Worm (Caenorhabditis elegans): ENCODE measurements around the gene C17E7.9.

C17E7.9 gene

ce11 chrV:3927522-3927921 lies 36.9 kb upstream of the C17E7.9 start:
- TF ChIP-seq madf-5 (GFP tag; IDR thresholded peaks at IDR 0.05) (0 out of 4 replicates have a peak, but pooled peaks of 1 of the 2 experiments have one; percentile 8), F10B5.3 (tag; optimal IDR thresholded peaks at IDR 0.05) (no peak), lin-15B (tag; optimal IDR thresholded peaks at IDR 0.05) (no peak), set-16 (GFP tag; IDR thresholded peaks at IDR 0.05) (peak; percentile 92)

- TF ChIP-seq unc-62 (GFP tag; optimal IDR thresholded peaks at IDR 0.05 in 1 of 2) (peak in 1 of 2 experiments; percentile 97), unc-62 (tag; optimal IDR thresholded peaks at IDR 0.05) (no peak), Y75B8A.6 (GFP tag; IDR thresholded peaks at IDR 0.05) (no peak), Y105C5A.15 (GFP tag; IDR thresholded peaks at IDR 0.05) (no peak), rbr-2 (tag; optimal IDR thresholded peaks at IDR 0.05) (no peak), madf-5 (GFP tag; IDR thresholded peaks at IDR 0.05) (no peak), attf-4 (tag; optimal IDR thresholded peaks at IDR 0.05) (no peak), lin-1 (GFP tag; IDR thresholded peaks at IDR 0.05) (no peak)
Observed at ce11 chrV:3922547-3922946, 31.9 kb upstream of the C17E7.9 start.

DNA sequence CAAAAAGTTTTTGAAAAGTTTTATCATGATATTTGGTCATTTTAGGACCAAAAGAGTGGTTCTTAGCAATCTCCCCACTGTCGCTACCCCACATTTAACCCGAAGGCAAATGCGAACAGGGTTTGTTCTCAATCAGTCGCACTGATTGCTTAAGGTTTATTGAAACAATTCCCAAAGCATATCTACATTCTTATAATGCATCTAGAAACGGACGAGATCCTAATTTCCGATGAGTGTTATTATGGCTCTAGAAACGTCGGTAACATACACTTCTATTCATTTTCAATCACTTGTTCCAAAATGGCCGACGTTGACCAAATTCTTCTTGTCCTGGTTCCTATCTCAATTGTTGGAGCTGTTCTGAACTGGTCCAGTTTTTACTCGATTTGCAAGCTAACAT lies 31.0 kb upstream of the C17E7.9 start, which contains the start of gene srx-65:
srx-65 (plus strand) TSS at position 301 of the 400 bp plus-strand sequence.
- TF ChIP-seq D1046.2 (GFP tag; IDR thresholded peaks at IDR 0.05) (no peak), snpc-1.2 (GFP tag; IDR thresholded peaks at IDR 0.05) (no peak)

DNA sequence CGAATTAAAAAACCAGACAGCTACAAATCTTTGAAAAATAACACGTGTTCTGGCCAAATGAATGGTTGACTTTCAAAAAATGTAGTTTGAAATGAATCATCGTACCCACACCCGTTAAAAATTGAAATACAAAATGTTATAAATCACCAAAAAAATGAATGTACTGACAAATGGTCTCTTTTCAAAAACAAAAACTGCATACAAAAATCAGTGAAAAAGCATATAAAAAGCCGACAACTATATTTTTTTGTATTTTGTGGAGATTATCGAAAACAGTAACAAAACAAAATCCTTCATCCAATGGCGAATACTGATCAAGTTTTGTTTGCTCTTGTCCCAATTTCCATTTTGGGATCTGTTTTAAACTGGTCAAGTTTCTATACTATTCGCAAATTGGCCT lies 28.6 kb upstream of the C17E7.9 start, which contains the start of gene srx-66:
srx-66 (plus strand) TSS at position 301 of the 400 bp plus-strand sequence.
- no peak for TF ChIP-seq zag-1 (tag; optimal IDR thresholded peaks at IDR 0.05)
- no peak for TF ChIP-seq mxl-2 (GFP tag; conservative IDR thresholded peaks at IDR 0.05)
- no peak for TF ChIP-seq nhr-102 (tag; optimal IDR thresholded peaks at IDR 0.05)
- TF ChIP-seq ZK546.5 (tag; optimal IDR thresholded peaks at IDR 0.05): no peak
- TF ChIP-seq nhr-10 (tag; optimal IDR thresholded peaks at IDR 0.05): no peak
- TF ChIP-seq arid-1 (GFP tag; conservative IDR thresholded peaks at IDR 0.05): no peak
- TF ChIP-seq zfp-2 (tag; optimal IDR thresholded peaks at IDR 0.05): no peak
- no peak for TF ChIP-seq tra-1 (GFP tag; IDR thresholded peaks at IDR 0.05)
- TF ChIP-seq duxl-1 (tag; optimal IDR thresholded peaks at IDR 0.05; ENCODE audit: poor library complexity): no peak
- TF ChIP-seq nhr-25 (tag; optimal IDR thresholded peaks at IDR 0.05; ENCODE audit: borderline replicate concordance, insufficient read depth): no peak
- no peak for TF ChIP-seq lsy-2 (tag; optimal IDR thresholded peaks at IDR 0.05)
- TF ChIP-seq lin-13 (GFP tag; optimal IDR thresholded peaks at IDR 0.05): no peak
- no peak for TF ChIP-seq T26A8.4 (GFP tag; IDR thresholded peaks at IDR 0.05)
- TF ChIP-seq ZK337.2 (GFP tag; IDR thresholded peaks at IDR 0.05): no peak
- no peak for TF ChIP-seq hmg-1.1 (GFP tag; IDR thresholded peaks at IDR 0.05)

DNA sequence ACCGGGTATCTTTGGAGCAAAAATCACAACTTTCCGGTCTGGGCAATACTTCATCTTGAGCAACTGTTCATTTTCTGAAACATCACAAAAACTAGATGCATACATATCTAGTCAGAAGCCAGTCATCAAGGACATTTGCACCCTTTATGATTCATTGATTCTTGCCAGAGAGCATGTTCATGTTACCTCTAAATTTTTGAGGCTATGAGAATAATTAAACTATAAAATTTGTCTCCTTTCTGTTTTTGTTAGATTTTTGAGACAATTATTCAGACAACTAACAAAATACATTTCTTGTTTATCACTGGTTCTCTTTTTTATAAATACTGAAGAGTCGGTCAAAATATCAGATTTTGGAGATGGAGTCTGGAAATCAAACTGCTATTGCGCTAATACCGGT lies 25.8 kb upstream of the C17E7.9 start, which contains the start of gene srx-67:
srx-67 (plus strand) TSS at position 301 of the 400 bp plus-strand sequence.
- TF ChIP-seq lir-3 (tag; optimal IDR thresholded peaks at IDR 0.05) (no peak), ztf-7 (tag; optimal IDR thresholded peaks at IDR 0.05) (no peak), aha-1 (tag) (peak; percentile 74)

DNA sequence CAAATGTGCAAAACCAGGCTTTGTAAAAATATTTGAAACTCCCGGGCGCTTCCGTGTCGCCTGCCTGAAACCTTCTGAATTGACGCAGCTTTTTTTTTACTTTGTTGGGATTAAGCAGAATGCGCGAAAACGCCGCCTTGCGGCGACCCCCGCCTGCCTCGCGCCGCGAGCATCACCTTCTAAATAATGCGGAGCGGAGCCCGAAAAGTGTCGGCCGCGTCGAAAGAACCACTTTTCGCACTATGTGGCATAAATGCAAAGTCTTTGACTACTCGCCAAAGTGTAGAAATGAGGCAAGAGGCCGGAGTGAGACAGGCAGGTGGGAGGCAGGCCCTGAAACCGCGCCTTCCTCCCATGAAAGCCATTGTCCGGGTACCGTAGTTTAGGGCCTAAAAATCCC lies 22.5 kb upstream of the C17E7.9 start:
- TF ChIP-seq attf-4 (tag; optimal IDR thresholded peaks at IDR 0.05): no peak
- TF ChIP-seq aha-1 (tag): peak; percentile 76
- peak in 1 of 2 experiments; percentile 29 for TF ChIP-seq unc-62 (GFP tag; optimal IDR thresholded peaks at IDR 0.05 in 1 of 2)
- no peak for TF ChIP-seq unc-62 (tag; optimal IDR thresholded peaks at IDR 0.05)
- no peak for TF ChIP-seq tra-1 (GFP tag; IDR thresholded peaks at IDR 0.05)
- TF ChIP-seq lir-3 (tag; optimal IDR thresholded peaks at IDR 0.05): no peak
- 0 out of 2 replicates have a peak, but pooled peaks have one; percentile 9 for TF ChIP-seq egl-43 (GFP tag; IDR thresholded peaks at IDR 0.05)
- TF ChIP-seq set-16 (GFP tag; IDR thresholded peaks at IDR 0.05): peak; percentile 67
